Fruit fly (Drosophila melanogaster) Kc167 (cell line): ENCODE results near the gene CG13894.

Source experiments
- Myc ChIP-seq: fragments of >200 bp; optimal IDR thresholded peaks from 2 replicates; lab custom pipeline; 2017; ENCODE audit warnings: missing external identifiers
- Sin3A ChIP-seq: fragments of >200 bp; optimal IDR thresholded peaks from 2 replicates; lab custom pipeline; 2018; ENCODE audit warnings: missing external identifiers
- h ChIP-seq: fragments of >200 bp; optimal IDR thresholded peaks from 3 replicates; lab custom pipeline; 2018; ENCODE audit warnings: missing external identifiers
- insv ChIP-seq: fragments of >200 bp; optimal IDR thresholded peaks from 3 replicates; lab custom pipeline; 2018; ENCODE audit warnings: missing external identifiers
- psq ChIP-seq: fragments of >200 bp; optimal IDR thresholded peaks from 2 replicates; lab custom pipeline; 2017; ENCODE audit warnings: missing external identifiers
- ttk ChIP-seq: sonication (Bioruptor generic); optimal IDR thresholded peaks from 2 replicates; lab custom pipeline; 2017; ENCODE audit warnings: missing external identifiers

CG13894 gene

DNA sequence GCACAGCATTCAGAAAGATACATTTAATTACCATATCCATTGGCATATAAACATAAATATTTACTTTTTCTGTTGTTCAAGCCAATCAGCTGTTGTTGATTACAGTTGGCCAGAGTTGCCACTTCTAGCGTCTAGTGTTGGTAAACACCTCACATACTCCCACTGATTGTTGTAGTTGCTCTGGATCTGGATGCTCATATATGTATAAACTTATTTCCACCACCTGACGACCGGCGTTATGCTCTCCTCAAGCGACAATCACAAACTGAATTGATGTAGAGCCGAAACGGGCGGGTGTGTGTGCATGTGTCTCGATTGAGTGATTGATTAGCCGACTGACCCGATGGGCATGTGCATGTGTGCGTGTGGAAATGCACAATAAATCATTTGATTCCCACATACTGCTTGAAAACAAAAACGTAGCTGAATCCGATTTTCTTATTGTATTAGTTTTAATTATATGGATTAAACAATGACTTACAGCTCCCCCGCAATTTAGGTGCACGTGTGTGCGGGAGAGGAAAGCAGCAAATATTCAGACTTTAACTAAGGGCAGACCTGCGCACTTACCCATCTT is 17.1 kb downstream of the CG13894 start:
- TF ChIP-seq h (lab: Kevin White, UChicago) (no peak), ttk (lab: Kevin White, UChicago) (no peak), psq (lab: Kevin White, UChicago) (no peak), insv (lab: Kevin White, UChicago) (no peak), Myc (no peak), Sin3A (no peak)

DNA sequence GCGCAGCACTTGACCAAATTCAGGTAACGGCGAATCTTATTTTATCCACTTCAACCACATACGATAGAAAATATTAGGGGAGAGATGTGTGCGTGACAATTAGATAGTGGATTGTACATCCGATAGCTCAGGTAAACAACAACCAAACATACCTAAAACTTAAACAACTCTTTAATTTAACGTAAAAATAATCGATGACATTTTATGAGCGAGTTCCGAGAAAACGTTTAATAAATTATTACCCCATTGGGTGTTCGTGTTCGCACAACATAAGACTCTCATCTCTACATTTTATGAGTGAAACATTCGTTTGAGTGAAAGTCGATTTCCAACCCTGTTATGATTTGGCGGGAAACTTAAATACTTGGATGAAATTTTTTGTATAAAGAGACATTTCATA is 18.7 kb downstream of the CG13894 start, which contains the start of gene CG17129:
CG17129 (minus strand) TSS at position 69 of the 400 bp plus-strand sequence.
- TF ChIP-seq h (lab: Kevin White, UChicago) (no peak), psq (lab: Kevin White, UChicago) (no peak), ttk (lab: Kevin White, UChicago) (no peak), insv (lab: Kevin White, UChicago) (no peak), Myc (no peak), Sin3A (no peak)

DNA sequence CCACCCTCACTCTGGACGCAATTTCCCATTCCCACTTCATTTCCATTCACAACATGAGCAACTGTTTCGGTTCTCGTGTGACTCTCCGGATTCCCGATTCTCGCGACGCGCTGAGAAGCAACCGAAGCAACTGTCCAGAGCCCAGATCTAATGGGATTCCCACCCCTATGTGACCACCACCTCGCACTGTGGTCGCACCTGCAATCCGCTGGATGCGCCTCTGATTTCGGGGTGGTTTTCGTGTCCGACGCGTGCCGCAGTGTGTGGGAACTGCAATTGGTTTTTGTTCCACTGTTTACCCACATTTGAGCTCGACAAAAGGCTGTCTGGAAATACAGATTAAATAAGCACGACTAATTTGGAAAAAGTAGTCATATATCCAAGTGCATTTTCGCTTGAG is 23.1 kb downstream of the CG13894 start:
- no peak for TF ChIP-seq h (lab: Kevin White, UChicago)
- TF ChIP-seq insv (lab: Kevin White, UChicago), result no peak
- TF ChIP-seq Myc, result no peak
- no peak for TF ChIP-seq Sin3A
- TF ChIP-seq psq (lab: Kevin White, UChicago), result no peak
- TF ChIP-seq ttk (lab: Kevin White, UChicago), result no peak

DNA sequence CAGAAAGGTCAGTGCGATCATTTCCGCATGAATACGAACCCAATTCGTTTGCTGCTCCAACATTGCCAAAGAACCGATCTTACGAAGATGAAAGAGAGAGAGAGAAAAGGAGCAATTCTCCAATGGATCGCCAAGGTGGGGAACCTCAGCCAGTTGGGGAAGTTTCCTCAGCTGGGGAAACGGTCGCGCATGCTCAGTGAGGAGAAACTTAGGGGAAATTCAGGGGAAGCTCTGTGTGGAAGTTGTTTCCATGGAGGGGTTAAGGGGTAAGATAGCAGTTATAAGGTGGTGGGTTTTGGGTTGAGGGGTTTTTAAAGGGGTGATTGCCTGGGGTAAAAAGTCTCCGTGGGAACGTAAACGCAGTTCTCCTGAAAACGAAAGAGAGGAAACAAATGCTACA is 25.6 kb downstream of the CG13894 start:
- TF ChIP-seq Sin3A (no peak), Myc (no peak), psq (lab: Kevin White, UChicago) (no peak), insv (lab: Kevin White, UChicago) (no peak), h (lab: Kevin White, UChicago) (no peak), ttk (lab: Kevin White, UChicago) (no peak)

DNA sequence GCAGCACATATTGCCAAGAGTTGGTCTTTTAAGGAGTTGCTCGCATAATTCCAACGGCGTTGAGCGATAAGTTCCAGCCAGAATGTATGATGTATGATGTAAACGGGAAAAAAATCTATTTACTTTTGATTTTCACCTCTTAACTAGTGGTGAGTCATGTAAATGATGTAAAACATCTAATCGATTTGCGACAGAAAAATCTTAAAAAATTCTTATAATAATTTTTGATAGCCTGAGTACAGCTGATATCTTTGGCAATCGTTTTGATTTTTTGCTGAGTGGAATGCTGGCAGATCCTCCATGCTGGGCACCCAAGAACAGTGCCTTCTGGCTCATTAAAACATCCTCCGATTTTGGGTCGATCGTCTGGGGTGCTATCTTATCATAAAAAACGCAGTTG is 32.4 kb downstream of the CG13894 start:
- TF ChIP-seq insv (lab: Kevin White, UChicago), result no peak
- no peak for TF ChIP-seq psq (lab: Kevin White, UChicago)
- TF ChIP-seq ttk (lab: Kevin White, UChicago), result no peak
- no peak for TF ChIP-seq Sin3A
- TF ChIP-seq h (lab: Kevin White, UChicago), result no peak
- TF ChIP-seq Myc, result no peak

DNA sequence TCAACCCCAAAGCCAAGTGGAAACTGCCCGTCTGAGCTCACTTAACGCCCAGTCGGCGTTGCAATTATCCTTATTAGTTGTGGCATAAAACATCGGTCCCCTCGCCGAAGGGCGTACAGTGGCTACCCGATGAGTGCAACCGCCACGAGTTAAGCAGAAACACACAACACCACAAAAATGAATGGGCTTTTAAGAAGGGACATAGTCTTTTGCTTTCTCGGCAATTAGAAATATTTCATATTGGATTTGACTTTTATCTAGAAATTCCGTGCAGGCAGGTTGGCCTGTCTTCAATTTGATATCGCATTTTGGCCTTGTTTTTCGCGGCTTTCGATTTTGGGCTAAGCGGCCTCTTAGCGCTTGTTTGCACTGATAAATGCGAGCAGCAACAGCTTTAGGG is 35.1 kb downstream of the CG13894 start:
- TF ChIP-seq h (lab: Kevin White, UChicago) (no peak), ttk (lab: Kevin White, UChicago) (no peak), Myc (no peak), Sin3A (no peak), psq (lab: Kevin White, UChicago) (no peak), insv (lab: Kevin White, UChicago) (no peak)

DNA sequence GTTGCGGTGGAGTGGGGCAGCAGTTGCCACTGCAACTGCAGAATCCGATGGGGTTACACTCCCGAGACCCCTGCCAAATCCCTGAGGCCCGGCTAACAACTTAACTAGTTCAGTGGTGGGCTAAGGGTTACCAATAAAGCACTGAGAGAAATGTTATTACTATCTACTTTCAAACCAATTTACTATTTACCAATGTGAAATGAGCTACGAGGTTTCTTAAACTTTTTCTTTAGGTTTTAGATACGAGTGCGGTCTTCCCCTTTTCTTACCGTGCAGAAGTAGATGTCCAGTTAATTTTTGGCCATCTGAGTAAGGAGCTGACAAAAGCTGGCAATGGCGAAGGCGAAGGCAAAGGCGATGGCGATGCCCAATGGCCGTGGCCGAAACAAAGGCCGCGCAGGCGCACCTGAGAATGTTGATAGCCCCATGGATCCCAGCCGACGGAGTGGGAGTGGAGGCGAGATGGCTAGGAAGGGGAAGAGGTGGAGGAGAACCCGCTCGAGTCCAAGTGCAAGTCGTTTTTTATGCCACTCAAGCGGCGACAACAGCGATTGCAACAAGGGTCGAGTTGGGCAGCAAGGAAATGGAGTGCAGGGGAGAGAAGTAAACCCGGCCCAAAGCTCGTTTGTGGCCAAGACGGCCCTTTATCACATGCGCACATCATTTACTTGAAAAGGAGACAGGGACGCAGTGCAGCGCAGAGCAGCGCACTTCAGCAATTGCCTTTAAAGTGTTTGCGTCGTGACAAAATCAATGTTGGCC is 38.4 kb downstream of the CG13894 start:
- TF ChIP-seq Myc (no peak), insv (lab: Kevin White, UChicago) (no peak), ttk (lab: Kevin White, UChicago) (no peak), Sin3A (no peak), psq (lab: Kevin White, UChicago) (no peak), h (lab: Kevin White, UChicago) (no peak)

DNA sequence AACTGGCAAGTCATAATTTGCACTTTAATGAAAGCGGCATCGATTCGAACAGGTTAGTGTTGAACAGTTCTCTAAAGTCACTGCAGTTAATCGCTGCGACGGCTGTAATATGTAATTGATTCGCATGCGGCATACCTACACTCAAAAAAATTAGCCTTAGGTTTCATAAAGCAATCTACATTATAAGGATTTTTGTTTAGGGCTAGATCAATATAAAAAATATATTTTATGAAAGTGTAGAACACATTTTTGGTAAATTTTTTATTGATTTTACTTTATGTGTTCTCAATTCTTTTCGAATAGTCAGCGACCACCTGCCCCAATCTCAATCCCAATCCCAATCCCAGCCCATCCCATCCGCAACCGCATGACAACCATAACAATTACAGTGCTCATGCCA is 40.7 kb downstream of the CG13894 start:
- TF ChIP-seq psq (lab: Kevin White, UChicago) (no peak), ttk (lab: Kevin White, UChicago) (no peak), insv (lab: Kevin White, UChicago) (no peak), Myc (no peak), h (lab: Kevin White, UChicago) (no peak), Sin3A (no peak)

DNA sequence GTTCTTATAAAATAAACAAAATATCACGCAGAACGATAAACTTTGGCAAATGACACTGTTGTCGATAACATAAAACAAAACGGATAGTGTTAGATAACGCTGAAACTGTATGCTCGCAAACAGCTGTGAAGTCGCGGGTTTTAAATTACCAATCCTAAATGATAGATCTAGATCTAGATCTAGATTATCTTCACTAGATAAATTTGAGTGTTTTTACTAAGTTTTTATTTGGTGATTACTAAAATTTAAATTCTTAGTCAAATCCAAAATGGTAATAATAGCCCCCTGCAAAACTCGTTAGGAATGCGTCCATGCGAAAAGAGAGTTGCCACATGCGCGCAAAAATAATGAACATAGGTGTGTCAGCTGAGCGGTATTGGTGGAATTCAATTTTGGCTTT is 44.9 kb downstream of the CG13894 start, which contains the start of the genes MED30 and Rev1:
MED30 (minus strand) TSS at position 71 of the 400 bp plus-strand sequence.
Rev1 (plus strand) TSS at position 345 of the 400 bp plus-strand sequence.
- TF ChIP-seq Sin3A, result no peak
- no peak for TF ChIP-seq psq (lab: Kevin White, UChicago)
- no peak for TF ChIP-seq h (lab: Kevin White, UChicago)
- TF ChIP-seq ttk (lab: Kevin White, UChicago), result no peak

DNA sequence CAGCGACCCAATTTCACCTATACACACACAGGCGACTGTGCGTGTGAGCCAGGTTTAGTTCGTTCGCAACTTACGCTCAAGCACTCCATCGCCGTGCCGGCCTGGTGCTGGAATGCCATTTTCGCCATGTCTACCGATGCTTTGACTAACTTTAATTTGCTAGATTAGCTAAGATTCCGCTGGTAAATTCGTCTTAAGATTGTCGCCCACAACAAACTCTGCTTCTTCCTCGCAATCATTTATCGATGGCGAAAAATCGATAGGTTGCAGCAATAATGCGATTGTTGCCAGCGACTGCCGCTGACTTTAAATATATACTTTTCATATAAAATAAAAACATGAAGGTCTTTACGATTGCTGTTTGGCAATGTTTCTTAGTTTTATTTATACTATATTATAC is 46.3 kb downstream of the CG13894 start, which contains the start of gene CG3402:
CG3402 (minus strand) TSS at position 245 of the 400 bp plus-strand sequence.
- TF ChIP-seq Myc (no peak), ttk (lab: Kevin White, UChicago) (no peak), insv (lab: Kevin White, UChicago) (no peak), psq (lab: Kevin White, UChicago) (no peak), h (lab: Kevin White, UChicago) (no peak), Sin3A (no peak)

DNA sequence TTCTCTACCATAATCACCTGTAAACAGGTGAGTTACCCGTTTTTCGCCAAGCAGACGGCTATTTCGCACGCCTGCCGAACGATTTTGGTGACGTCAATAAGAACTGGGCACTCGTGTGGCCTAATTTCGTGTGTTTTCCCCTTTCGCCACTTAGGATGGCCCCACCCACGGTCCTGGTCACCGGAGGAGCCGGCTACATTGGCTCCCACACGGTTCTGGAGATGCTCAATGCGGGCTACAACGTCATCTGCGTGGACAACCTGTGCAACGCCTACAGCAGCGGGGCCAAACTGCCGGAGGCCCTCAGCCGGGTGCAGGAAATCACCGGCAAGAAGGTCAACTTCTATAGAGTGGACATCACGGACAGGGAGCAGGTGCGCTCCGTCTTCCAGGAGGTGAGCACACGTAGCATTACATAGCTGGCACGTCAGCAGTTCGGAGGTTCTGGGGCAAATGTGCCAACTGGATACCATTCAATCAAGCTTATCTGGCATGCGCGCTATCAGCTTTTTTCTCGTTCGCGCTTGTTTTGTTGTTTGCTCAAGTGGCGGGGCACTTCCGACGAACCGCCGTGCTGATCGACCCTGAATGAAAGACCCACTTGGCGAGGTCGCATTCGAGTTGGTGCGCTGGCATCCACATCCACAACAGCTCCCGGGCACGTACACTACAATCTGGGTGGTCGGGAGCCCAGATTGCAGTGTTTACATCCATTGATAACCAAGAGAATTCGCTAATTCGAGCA is 49.7 kb downstream of the CG13894 start:
- peak; percentile 97 for TF ChIP-seq ttk (lab: Kevin White, UChicago)
- TF ChIP-seq psq (lab: Kevin White, UChicago), result no peak
- no peak for TF ChIP-seq Sin3A
- TF ChIP-seq insv (lab: Kevin White, UChicago), result no peak
- no peak for TF ChIP-seq h (lab: Kevin White, UChicago)
- TF ChIP-seq Myc, result no peak
